Worm (Caenorhabditis elegans): ENCODE results near the gene phlp-2.

DNA sequence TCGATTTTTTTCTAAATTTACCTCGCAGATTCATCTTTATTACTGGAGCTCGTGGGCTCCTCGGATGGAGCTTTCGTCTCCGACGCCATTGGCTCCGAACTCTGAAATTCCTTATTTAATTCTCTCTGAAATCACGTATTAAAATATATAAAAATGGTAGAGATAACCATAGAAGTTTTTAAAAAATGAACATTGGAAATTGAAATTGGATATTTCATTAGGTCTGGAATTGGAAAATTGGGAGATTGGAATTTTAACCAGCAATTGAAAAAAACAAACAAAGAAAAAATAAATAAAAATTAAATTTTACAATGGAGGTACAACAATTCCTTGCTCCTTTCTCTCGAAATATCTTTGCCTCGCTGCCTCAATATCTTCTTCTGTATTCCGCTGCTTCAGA is 42.5 kb upstream of the phlp-2 start, which contains the start of gene rnf-5:
- TF ChIP-seq ama-1 (optimal IDR thresholded peaks at IDR 0.05) (no peak), swsn-7 (tag; optimal IDR thresholded peaks at IDR 0.05) (no peak), elt-2 (tag; optimal IDR thresholded peaks at IDR 0.05) (no peak), egl-27 (tag; optimal IDR thresholded peaks at IDR 0.05) (no peak), lin-15B (tag; optimal IDR thresholded peaks at IDR 0.05) (no peak), lin-13 (GFP tag; optimal IDR thresholded peaks at IDR 0.05) (no peak), sup-37 (GFP tag; optimal IDR thresholded peaks at IDR 0.05) (no peak), unc-62 (GFP tag; optimal IDR thresholded peaks at IDR 0.05) (no peak), mep-1 (tag; optimal IDR thresholded peaks at IDR 0.05) (no peak), lin-35 (GFP tag; optimal IDR thresholded peaks at IDR 0.05) (no peak), sox-4 (tag; optimal IDR thresholded peaks at IDR 0.05) (no peak), fkh-10 (GFP tag; optimal IDR thresholded peaks at IDR 0.05) (no peak)
